Worm (Caenorhabditis elegans) whole organism, L1 larva: ENCODE measurements around the gene C35C5.9.

Experiments
- aly-2 ChIP-seq: fragments of 150-350 bp; optimal IDR thresholded peaks from 2 replicates; lab custom pipeline; 2014; ENCODE audit warnings: missing biosample characterization, missing genetic modification characterization
- ama-1 ChIP-seq: fragments of 150-350 bp; optimal IDR thresholded peaks from 2 replicates; lab custom pipeline; 2014
- mab-9 ChIP-seq: fragments of 200-800 bp; sonication (Bioruptor generic); IDR thresholded peaks from 2 replicates; pipeline ENCODE4 v1.3.6; 2022; ENCODE audit warnings: missing genetic modification reagents, missing genetic modification characterization, missing compliant biosample characterization
- mep-1 ChIP-seq: fragments of 150-350 bp; optimal IDR thresholded peaks from 2 replicates; lab custom pipeline; 2014; ENCODE audit warnings: missing biosample characterization, missing genetic modification characterization
- nhr-28 ChIP-seq: fragments of 150-350 bp; optimal IDR thresholded peaks from 2 replicates; lab custom pipeline; 2014; ENCODE audit warnings: missing biosample characterization, missing genetic modification characterization
- nhr-84 ChIP-seq: sonication (generic microtip); optimal IDR thresholded peaks from 2 replicates; lab custom pipeline; 2017; ENCODE audit warnings: missing biosample characterization, missing genetic modification characterization
- unc-86 ChIP-seq: sonication (generic microtip); optimal IDR thresholded peaks from 2 replicates; lab custom pipeline; 2016; ENCODE audit warnings: missing genetic modification characterization, missing compliant biosample characterization
- ztf-4 ChIP-seq: fragments of 150-350 bp; optimal IDR thresholded peaks from 2 replicates; lab custom pipeline; 2014; ENCODE audit warnings: missing biosample characterization, missing genetic modification characterization

DNA sequence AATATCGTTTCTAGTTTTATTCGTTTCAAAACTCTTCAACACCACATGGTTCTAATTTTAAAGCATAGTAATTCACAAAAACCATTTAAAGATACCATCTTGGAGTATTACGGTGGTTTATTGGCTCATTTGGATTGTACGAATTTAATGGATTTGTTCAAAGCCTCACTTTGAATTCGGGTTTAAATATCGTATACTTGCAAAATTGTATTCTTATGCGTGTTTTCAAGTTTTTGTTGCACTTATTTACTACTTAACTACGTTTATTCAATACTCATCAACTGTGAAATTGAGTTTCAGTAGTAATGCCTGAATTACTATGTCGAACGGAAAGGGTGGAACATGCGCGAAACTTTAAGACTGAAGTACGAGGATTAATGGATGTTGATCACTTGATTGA lies 49.0 kb downstream of the C35C5.9 start, which contains the start of gene abts-2:
- TF ChIP-seq mab-9 (GFP tag; lab: Robert Waterston, UW) (no peak), nhr-84 (tag; lab: Kevin White, UChicago) (no peak), nhr-28 (tag; lab: Kevin White, UChicago) (no peak), unc-86 (tag; lab: Kevin White, UChicago) (no peak), ztf-4 (tag; lab: Kevin White, UChicago) (no peak), mep-1 (tag; lab: Kevin White, UChicago) (no peak), aly-2 (tag; lab: Kevin White, UChicago) (no peak), ama-1 (no peak)
